Fruit fly (Drosophila melanogaster) whole organism, embryonic: ENCODE results near the gene Ada2a.

ENCODE experiments used
- CG10147 ChIP-seq: fragments of 200-800 bp; sonication (Bioruptor generic); optimal IDR thresholded peaks from 2 replicates; lab custom pipeline; 2019; ENCODE audit warnings: missing biosample characterization, mild to moderate bottlenecking, missing genetic modification characterization, moderate library complexity
- CG12942 ChIP-seq: fragments of 200-800 bp; sonication (Bioruptor generic); optimal IDR thresholded peaks from 3 replicates; lab custom pipeline; 2016; ENCODE audit warnings: missing biosample characterization, missing genetic modification characterization
- Drgx ChIP-seq: fragments of 200-800 bp; sonication (Bioruptor generic); IDR thresholded peaks from 2 replicates; pipeline ENCODE4 v1.3.6; 2022; ENCODE audit warnings: missing biosample characterization, missing genetic modification characterization
- aop ChIP-seq: fragments of 200-800 bp; sonication (Bioruptor generic); IDR thresholded peaks from 2 replicates; pipeline ENCODE4 v1.3.6; 2022; ENCODE audit warnings: missing biosample characterization, missing genetic modification characterization
- ase ChIP-seq: fragments of 200-800 bp; sonication (Bioruptor generic); IDR thresholded peaks from 3 replicates; pipeline ENCODE4 v1.3.6; 2022; ENCODE audit warnings: missing biosample characterization, missing genetic modification characterization
- da ChIP-seq: fragments of 200-800 bp; sonication (Bioruptor generic); optimal IDR thresholded peaks from 2 replicates; lab custom pipeline; 2016; ENCODE audit warnings: missing biosample characterization, missing genetic modification characterization
- fd3F ChIP-seq: fragments of 200-800 bp; sonication (Bioruptor generic); optimal IDR thresholded peaks from 2 replicates; lab custom pipeline; 2018; ENCODE audit warnings: missing biosample characterization, mild to moderate bottlenecking, missing genetic modification characterization, moderate library complexity
- fd96Cb ChIP-seq: fragments of 200-800 bp; sonication (Bioruptor generic); optimal IDR thresholded peaks from 2 replicates; lab custom pipeline; 2018; ENCODE audit warnings: missing biosample characterization, mild to moderate bottlenecking, missing genetic modification characterization, moderate library complexity
- klu ChIP-seq: fragments of 200-800 bp; sonication (Bioruptor generic); IDR thresholded peaks from 2 replicates; pipeline ENCODE4 v1.3.6; 2022; ENCODE audit warnings: missing biosample characterization, missing genetic modification characterization
- pfk ChIP-seq: fragments of 200-800 bp; sonication (Bioruptor generic); optimal IDR thresholded peaks from 2 replicates; lab custom pipeline; 2018; ENCODE audit warnings: missing biosample characterization, mild to moderate bottlenecking, missing genetic modification characterization, moderate library complexity

DNA sequence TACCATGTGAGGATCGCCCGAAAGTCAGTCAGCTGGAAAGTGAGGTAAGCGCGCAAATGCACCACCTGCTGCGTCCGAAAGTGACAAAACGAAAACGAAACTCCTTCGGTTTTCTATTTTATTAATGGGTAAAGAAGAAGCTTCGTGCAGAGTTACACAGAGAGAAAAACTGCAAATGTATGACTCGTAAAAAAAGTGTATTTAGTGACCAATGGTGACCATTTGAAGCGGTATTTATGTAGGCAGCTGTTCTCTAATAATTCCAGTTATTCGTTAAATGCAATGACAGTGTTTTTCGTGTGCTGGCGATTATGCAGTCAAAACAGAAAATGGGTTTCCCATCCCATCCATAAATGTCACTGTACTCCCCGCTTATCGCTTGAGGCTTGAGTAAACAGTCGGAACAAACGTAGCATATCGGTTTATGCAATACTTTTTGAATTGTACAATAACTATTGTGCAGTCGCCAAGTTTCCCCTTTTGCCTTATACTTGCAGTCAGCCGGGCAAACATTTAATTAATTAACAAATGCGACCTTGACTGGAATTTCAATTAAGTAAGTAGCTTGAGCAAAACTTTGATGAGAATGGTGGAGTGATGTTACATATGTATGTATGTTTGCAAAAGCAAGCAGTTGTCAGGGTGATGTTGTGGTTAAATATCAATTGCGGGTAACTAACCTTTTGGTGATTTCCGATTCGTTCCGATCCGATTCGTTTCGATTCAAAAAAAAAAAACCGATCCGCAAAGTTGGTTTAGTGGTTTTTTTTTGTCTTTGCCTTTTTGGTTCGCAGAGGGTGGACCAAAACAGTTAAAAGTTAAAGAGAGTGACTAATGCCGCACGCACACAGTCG lies 42.4 kb upstream of the Ada2a start:
- TF ChIP-seq fd96Cb (tag; lab: Kevin White, UChicago) (no peak), Drgx (GFP tag; lab: Robert Waterston, UW) (no peak), fd3F (GFP tag; lab: Kevin White, UChicago) (no peak), da (GFP tag; lab: Kevin White, UChicago) (no peak), aop (GFP tag; lab: Robert Waterston, UW) (no peak), ase (GFP tag; lab: Robert Waterston, UW) (no peak), CG10147 (no peak), CG12942 (GFP tag; lab: Kevin White, UChicago) (no peak), klu (GFP tag; lab: Robert Waterston, UW) (no peak), pfk (no peak)
